Fruit fly (Drosophila melanogaster) whole organism, adult: ENCODE measurements around the gene CG6126.
A peak's percentile ranks its signal among the peaks of the same experiment; 100 is the strongest.

Experiments used
- CG11617 ChIP-seq: fragments of 200-800 bp; sonication (Bioruptor generic); optimal IDR thresholded peaks from 2 replicates; lab custom pipeline; 2017; ENCODE audit warnings: mild to moderate bottlenecking, missing biosample characterization, missing genetic modification reagents, missing genetic modification characterization
- CG12768 ChIP-seq: fragments of 200-800 bp; sonication (Bioruptor generic); optimal IDR thresholded peaks from 2 replicates; lab custom pipeline; 2017; ENCODE audit warnings: missing biosample characterization, missing genetic modification characterization, mild to moderate bottlenecking, moderate library complexity, missing genetic modification reagents
- CG14711 ChIP-seq: fragments of 200-800 bp; sonication (Bioruptor generic); optimal IDR thresholded peaks from 2 replicates; lab custom pipeline; 2018; ENCODE audit warnings: missing biosample characterization, mild to moderate bottlenecking, missing genetic modification characterization, moderate library complexity
- CG1620 ChIP-seq: fragments of 200-800 bp; sonication (Bioruptor generic); optimal IDR thresholded peaks from 2 replicates; lab custom pipeline; 2016; ENCODE audit warnings: missing biosample characterization, missing genetic modification characterization
- CG33017 ChIP-seq: fragments of 200-800 bp; sonication (Bioruptor generic); optimal IDR thresholded peaks from 2 replicates; lab custom pipeline; 2018; ENCODE audit warnings: missing biosample characterization, mild to moderate bottlenecking, missing genetic modification characterization, moderate library complexity
- CG5204 ChIP-seq: fragments of 200-800 bp; sonication (Bioruptor generic); optimal IDR thresholded peaks from 2 replicates; lab custom pipeline; 2016; ENCODE audit warnings: missing biosample characterization, missing genetic modification characterization
- CG7045 ChIP-seq: fragments of 200-800 bp; sonication (Bioruptor generic); optimal IDR thresholded peaks from 2 replicates; lab custom pipeline; 2017; ENCODE audit warnings: missing biosample characterization, mild to moderate bottlenecking, missing genetic modification characterization
- CG7101 ChIP-seq: fragments of 200-800 bp; sonication (Bioruptor generic); optimal IDR thresholded peaks from 2 replicates; lab custom pipeline; 2018; ENCODE audit warnings: missing biosample characterization, mild to moderate bottlenecking, missing genetic modification characterization, moderate library complexity
- Clk ChIP-seq: fragments of 200-800 bp; sonication (Bioruptor generic); optimal IDR thresholded peaks from 2 replicates; lab custom pipeline; 2017; ENCODE audit warnings: missing biosample characterization, missing genetic modification characterization
- Crg-1 ChIP-seq: fragments of 200-800 bp; sonication (Bioruptor generic); optimal IDR thresholded peaks from 2 replicates; lab custom pipeline; 2016; ENCODE audit warnings: missing biosample characterization, missing genetic modification characterization
- Hr96 ChIP-seq: fragments of 200-800 bp; sonication (Bioruptor generic); optimal IDR thresholded peaks from 2 replicates; lab custom pipeline; 2016; ENCODE audit warnings: missing biosample characterization, missing genetic modification characterization
- Mnt ChIP-seq: fragments of 200-800 bp; sonication (Bioruptor generic); optimal IDR thresholded peaks from 2 replicates; lab custom pipeline; 2016; ENCODE audit warnings: missing biosample characterization, mild to moderate bottlenecking, missing genetic modification characterization
- bab1 ChIP-seq: fragments of 200-800 bp; sonication (Bioruptor generic); optimal IDR thresholded peaks from 3 replicates; lab custom pipeline; 2019; ENCODE audit warnings: missing biosample characterization, mild to moderate bottlenecking, missing genetic modification characterization, moderate library complexity
- cic ChIP-seq: fragments of 200-800 bp; sonication (Bioruptor generic); optimal IDR thresholded peaks from 2 replicates; lab custom pipeline; 2017; ENCODE audit warnings: missing biosample characterization, mild to moderate bottlenecking, missing genetic modification characterization, moderate library complexity
- cnc ChIP-seq, 2 experiments: fragments of >200 bp; optimal IDR thresholded peaks; 2 replicates each; lab custom pipeline; 2017
- kay ChIP-seq: fragments of 200-800 bp; sonication (Bioruptor generic); peaks from one replicate; lab custom pipeline; 2016; ENCODE audit warnings: missing biosample characterization, missing genetic modification characterization, borderline replicate concordance
- ovo ChIP-seq: fragments of 200-800 bp; sonication (Bioruptor generic); optimal IDR thresholded peaks from 2 replicates; lab custom pipeline; 2016; ENCODE audit warnings: missing biosample characterization, missing genetic modification characterization
- pad ChIP-seq: fragments of 200-800 bp; sonication (Bioruptor generic); optimal IDR thresholded peaks from 3 replicates; lab custom pipeline; 2017; ENCODE audit warnings: missing biosample characterization, missing genetic modification characterization, mild to moderate bottlenecking, moderate library complexity, missing genetic modification reagents
- tj ChIP-seq: fragments of 200-800 bp; sonication (Bioruptor generic); optimal IDR thresholded peaks from 3 replicates; lab custom pipeline; 2017; ENCODE audit warnings: missing biosample characterization, mild to moderate bottlenecking, missing genetic modification characterization, moderate library complexity
- toe ChIP-seq: fragments of 200-800 bp; sonication (Bioruptor generic); optimal IDR thresholded peaks from 2 replicates; lab custom pipeline; 2016; ENCODE audit warnings: missing biosample characterization, missing genetic modification characterization

Gene CG6126

dm6 chr3R:16208924-16209713 is 6.2 kb upstream of the CG6126 start:
- TF ChIP-seq CG12768 (GFP tag; lab: Kevin White, UChicago) (no peak), kay (no peak)

- no peak for TF ChIP-seq CG33017
- TF ChIP-seq cnc (optimal IDR thresholded peaks at IDR 0.05; lab: Kevin White, UChicago): no peak
- peak; percentile 27 for TF ChIP-seq bab1
- peak; percentile 99 for TF ChIP-seq tj
These were observed 5.4 kb upstream of the CG6126 start for dm6 chr3R:16208106-16208780.

- TF ChIP-seq CG12768 (GFP tag; lab: Kevin White, UChicago) (peak; percentile 61), Clk (peak; percentile 13), Hr96 (GFP tag; lab: Kevin White, UChicago) (no peak), CG33017 (peak; percentile 41), kay (no peak), cic (peak; percentile 93), Mnt (GFP tag; lab: Kevin White, UChicago) (peak; percentile 85), CG1620 (peak; percentile 20), CG5204 (GFP tag; lab: Kevin White, UChicago) (no peak), CG14711 (tag; lab: Kevin White, UChicago) (no peak), cnc (optimal IDR thresholded peaks at IDR 0.05; lab: Kevin White, UChicago) (no peak), tj (peak; percentile 48), ovo (GFP tag; lab: Kevin White, UChicago) (no peak), CG11617 (GFP tag; lab: Kevin White, UChicago) (no peak), CG7045 (GFP tag; lab: Kevin White, UChicago) (no peak), toe (GFP tag; lab: Kevin White, UChicago) (no peak), bab1 (peak; percentile 6)
These were observed 4.3 kb upstream of the CG6126 start for dm6 chr3R:16207074-16207609.

DNA sequence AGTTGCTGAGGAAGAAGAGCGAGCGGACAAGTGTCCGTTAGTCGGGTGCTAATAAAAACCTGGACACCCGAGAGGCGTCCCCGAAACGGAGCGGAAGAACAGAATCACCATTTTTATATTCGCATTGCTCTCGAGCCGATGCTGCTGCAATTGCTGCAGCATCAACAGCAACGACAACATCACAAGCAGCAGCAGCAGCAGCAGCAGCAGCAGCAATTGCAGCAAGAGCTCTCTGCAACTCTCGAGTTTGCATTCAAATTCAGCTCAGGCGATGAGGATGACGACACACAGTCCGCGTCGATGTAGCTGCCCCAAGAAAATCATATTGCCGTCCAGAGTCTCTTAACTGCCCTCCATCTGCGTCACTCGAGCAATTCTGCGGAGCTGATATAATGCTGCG is 3.3 kb upstream of the CG6126 start:
- TF ChIP-seq pad (GFP tag; lab: Kevin White, UChicago) (no peak), ovo (GFP tag; lab: Kevin White, UChicago) (no peak), Mnt (GFP tag; lab: Kevin White, UChicago) (no peak), CG7101 (no peak), CG14711 (tag; lab: Kevin White, UChicago) (no peak), CG1620 (no peak), kay (peak; percentile 21), CG7045 (GFP tag; lab: Kevin White, UChicago) (peak; percentile 9), CG5204 (GFP tag; lab: Kevin White, UChicago) (no peak)

DNA sequence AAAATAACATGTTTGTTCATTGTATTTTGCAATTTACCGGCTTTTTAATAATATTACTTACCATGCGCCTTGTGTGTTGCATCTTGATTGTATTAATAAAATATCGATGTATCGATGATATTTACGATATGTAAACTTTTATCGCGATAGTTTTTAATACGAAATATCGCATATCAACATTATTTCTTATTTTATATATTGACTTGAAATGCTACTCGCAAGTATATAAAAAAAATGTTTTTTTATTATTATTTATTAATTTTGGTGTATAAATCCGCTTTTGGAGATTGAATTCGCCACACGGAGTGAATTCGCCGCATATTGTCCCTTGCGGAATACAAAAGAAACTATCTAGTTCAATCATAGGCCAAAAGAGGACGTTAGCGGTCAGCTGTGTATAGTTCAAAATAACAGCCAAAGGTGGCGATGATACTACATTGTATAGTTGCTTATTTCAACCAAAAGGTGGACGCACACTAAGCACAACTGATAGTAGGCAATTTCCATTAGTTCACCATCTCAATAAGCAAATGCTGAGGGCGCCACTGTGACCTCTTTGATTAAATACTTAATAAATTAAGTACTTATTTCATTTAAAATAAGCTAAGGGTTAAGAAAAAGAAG is 2.4 kb upstream of the CG6126 start, which contains the start of gene mtSSB:
mtSSB (minus strand) TSS at position 96 of the 624 bp plus-strand sequence.
- peak; percentile 41 for TF ChIP-seq CG12768 (GFP tag; lab: Kevin White, UChicago)
- TF ChIP-seq Mnt (GFP tag; lab: Kevin White, UChicago): peak; percentile 88
- TF ChIP-seq Hr96 (GFP tag; lab: Kevin White, UChicago): peak; percentile 87
- peak; percentile 88 for TF ChIP-seq toe (GFP tag; lab: Kevin White, UChicago)
- TF ChIP-seq kay: peak; percentile 85
- TF ChIP-seq cnc (optimal IDR thresholded peaks at IDR 0.05; lab: Kevin White, UChicago): no peak
- TF ChIP-seq tj: peak; percentile 52
- peak; percentile 86 for TF ChIP-seq CG5204 (GFP tag; lab: Kevin White, UChicago)
- TF ChIP-seq Clk: peak; percentile 5
- peak; percentile 95 for TF ChIP-seq CG1620
- TF ChIP-seq bab1: peak; percentile 81
- peak; percentile 76 for TF ChIP-seq pad (GFP tag; lab: Kevin White, UChicago)
- peak; percentile 19 for TF ChIP-seq CG11617 (GFP tag; lab: Kevin White, UChicago)
- TF ChIP-seq CG14711 (tag; lab: Kevin White, UChicago): peak; percentile 73
- TF ChIP-seq cic: peak; percentile 73
- peak; percentile 79 for TF ChIP-seq ovo (GFP tag; lab: Kevin White, UChicago)
- TF ChIP-seq CG33017: peak; percentile 55
- peak; percentile 90 for TF ChIP-seq Crg-1 (GFP tag; lab: Kevin White, UChicago)
- TF ChIP-seq CG7045 (GFP tag; lab: Kevin White, UChicago): peak; percentile 69
- TF ChIP-seq CG7101: peak; percentile 84

DNA sequence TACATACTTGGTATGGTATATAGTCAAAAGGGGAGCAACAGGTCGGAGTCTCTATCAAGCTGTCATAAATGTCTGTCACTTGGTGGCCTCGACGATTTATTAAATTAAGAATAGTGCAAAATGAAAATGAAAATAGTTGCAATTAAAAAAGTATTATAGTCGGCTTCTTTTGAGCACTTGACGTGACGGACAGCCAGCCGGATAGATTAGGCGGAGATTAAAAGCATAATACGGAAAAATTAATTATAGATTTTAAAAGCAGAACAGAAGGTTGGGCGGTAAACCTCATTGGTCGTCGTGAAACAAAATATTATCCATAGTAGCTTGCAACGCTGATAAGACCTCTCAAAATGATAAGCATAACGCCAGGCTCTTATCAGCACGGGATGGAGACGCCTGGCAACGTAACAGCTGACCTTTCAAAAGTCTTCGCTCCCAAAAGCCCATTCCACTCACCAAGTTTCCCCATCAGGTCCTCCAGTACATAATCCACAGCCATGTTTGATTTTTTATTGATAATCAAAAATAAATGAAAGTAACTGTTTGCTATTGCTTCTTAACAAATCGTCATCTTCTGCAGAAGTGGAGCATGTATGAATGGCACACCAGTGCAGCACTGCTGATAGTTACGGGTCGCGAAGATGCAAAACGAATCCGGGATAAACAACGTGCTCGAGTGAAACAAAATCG is 403 bp downstream of the CG6126 start:
- TF ChIP-seq Crg-1 (GFP tag; lab: Kevin White, UChicago) (no peak), tj (peak; percentile 25), bab1 (peak; percentile 7), CG14711 (tag; lab: Kevin White, UChicago) (no peak), CG33017 (no peak), Clk (no peak), cic (no peak), ovo (GFP tag; lab: Kevin White, UChicago) (peak; percentile 47), kay (no peak), CG1620 (no peak), CG12768 (GFP tag; lab: Kevin White, UChicago) (no peak), pad (GFP tag; lab: Kevin White, UChicago) (peak; percentile 14), CG7045 (GFP tag; lab: Kevin White, UChicago) (no peak), cnc (optimal IDR thresholded peaks at IDR 0.05; lab: Kevin White, UChicago) (no peak), CG5204 (GFP tag; lab: Kevin White, UChicago) (no peak), Hr96 (GFP tag; lab: Kevin White, UChicago) (no peak), CG11617 (GFP tag; lab: Kevin White, UChicago) (no peak), CG7101 (no peak), Mnt (GFP tag; lab: Kevin White, UChicago) (no peak), toe (GFP tag; lab: Kevin White, UChicago) (no peak)
